Worm (Caenorhabditis elegans): ENCODE measurements around the gene lron-15.

DNA sequence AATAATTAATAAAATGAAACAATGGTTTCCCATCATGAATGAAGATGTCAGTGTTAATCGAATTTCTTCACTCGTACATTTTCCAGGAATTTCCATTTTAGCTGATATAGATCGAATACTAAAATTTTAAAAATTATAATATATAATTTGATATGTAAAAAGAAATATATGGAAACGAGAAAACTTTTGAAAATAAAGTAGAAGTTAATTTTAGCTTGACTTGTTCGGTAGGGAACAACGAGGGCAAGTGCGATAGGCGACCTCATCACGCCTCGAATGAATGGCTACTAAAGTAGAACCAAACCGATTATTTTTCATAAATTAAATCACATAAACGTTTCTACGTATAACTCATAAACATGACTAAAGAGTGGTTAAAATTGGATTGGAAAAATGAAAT, 33.7 kb upstream of the lron-15 start, which contains the start of gene sra-31:
- TF ChIP-seq ets-4 (tag; optimal IDR thresholded peaks at IDR 0.05) (no peak), fkh-10 (GFP tag; optimal IDR thresholded peaks at IDR 0.05) (no peak), fax-1 (tag; optimal IDR thresholded peaks at IDR 0.05) (no peak), nfya-1 (tag; optimal IDR thresholded peaks at IDR 0.05) (no peak), sdc-2 (tag; optimal IDR thresholded peaks at IDR 0.05) (no peak), pha-4 (tag; optimal IDR thresholded peaks at IDR 0.05) (no peak), T23F11.4 (GFP tag; optimal IDR thresholded peaks at IDR 0.05) (no peak), C08G9.2 (tag; optimal IDR thresholded peaks at IDR 0.05) (no peak), hlh-8 (tag; optimal IDR thresholded peaks at IDR 0.05) (no peak), lin-11 (tag; optimal IDR thresholded peaks at IDR 0.05) (no peak), syd-9 (tag; optimal IDR thresholded peaks at IDR 0.05) (no peak), ceh-22 (tag; optimal IDR thresholded peaks at IDR 0.05) (no peak), pag-3 (tag; optimal IDR thresholded peaks at IDR 0.05; ENCODE audit: borderline replicate concordance) (no peak), hlh-30 (tag; optimal IDR thresholded peaks at IDR 0.05; ENCODE audit: insufficient read depth) (no peak)
